Fruit fly (Drosophila melanogaster) whole organism, embryonic: ENCODE results near the gene CG4074.

Source experiments
- Ada2b ChIP-seq: fragments of 200-800 bp; sonication (Bioruptor generic); IDR thresholded peaks from 2 replicates; pipeline ENCODE4 v1.3.6; 2022; ENCODE audit warnings: missing biosample characterization, missing genetic modification characterization
- CG10654 ChIP-seq: fragments of 200-800 bp; sonication (Bioruptor generic); optimal IDR thresholded peaks from 2 replicates; lab custom pipeline; 2016; ENCODE audit warnings: missing biosample characterization, missing genetic modification characterization
- CG11456 ChIP-seq: fragments of 200-800 bp; sonication (Bioruptor generic); IDR thresholded peaks from 3 replicates; pipeline ENCODE4 v1.3.6; 2022; ENCODE audit warnings: missing biosample characterization, missing genetic modification characterization
- CG12071 ChIP-seq: fragments of 200-800 bp; sonication (Bioruptor generic); optimal IDR thresholded peaks from 3 replicates; lab custom pipeline; 2018; ENCODE audit warnings: missing biosample characterization, mild to moderate bottlenecking, missing genetic modification characterization
- CG8359 ChIP-seq: fragments of 200-800 bp; sonication (Bioruptor generic); optimal IDR thresholded peaks from 2 replicates; lab custom pipeline; 2017; ENCODE audit warnings: missing biosample characterization, mild to moderate bottlenecking, missing genetic modification characterization, borderline replicate concordance
- CG9609 ChIP-seq: fragments of 200-800 bp; sonication (Bioruptor generic); optimal IDR thresholded peaks from 3 replicates; lab custom pipeline; 2016; ENCODE audit warnings: missing biosample characterization, missing genetic modification characterization
- D19B ChIP-seq: fragments of 200-800 bp; sonication (Bioruptor generic); optimal IDR thresholded peaks from 2 replicates; lab custom pipeline; 2017; ENCODE audit warnings: missing biosample characterization, mild to moderate bottlenecking, missing genetic modification characterization
- Sox102F ChIP-seq: fragments of 200-800 bp; sonication (Bioruptor generic); optimal IDR thresholded peaks from 2 replicates; lab custom pipeline; 2018; ENCODE audit warnings: missing biosample characterization, mild to moderate bottlenecking, missing genetic modification characterization, moderate library complexity
- emc ChIP-seq: fragments of 200-800 bp; sonication (Bioruptor generic); optimal IDR thresholded peaks from 2 replicates; lab custom pipeline; 2016; ENCODE audit warnings: missing biosample characterization, missing genetic modification characterization
- ems ChIP-seq: fragments of 200-800 bp; sonication (Bioruptor generic); optimal IDR thresholded peaks from 3 replicates; lab custom pipeline; 2016; ENCODE audit warnings: missing biosample characterization, missing genetic modification characterization
- hkb ChIP-seq, 2 experiments: fragments of 200-800 bp in 1 of 2; fragments of >200 bp in 1 of 2; sonication (Bioruptor generic) in 1 of 2; IDR thresholded peaks in 1 of 2; optimal IDR thresholded peaks in 1 of 2; 2 replicates each; pipeline versions ENCODE4 v1.3.6 to Lab custom; 2017 to 2022; ENCODE audit warnings: missing biosample characterization in 1 of 2, missing genetic modification characterization in 1 of 2
- luna ChIP-seq: fragments of 200-800 bp; sonication (Bioruptor generic); optimal IDR thresholded peaks from 2 replicates; lab custom pipeline; 2016; ENCODE audit warnings: missing biosample characterization, missing genetic modification characterization
- pan ChIP-seq, 4 experiments: fragments of >200 bp in 3 of 4; fragments of 200-800 bp in 1 of 4; sonication (Bioruptor generic) in 1 of 4; optimal IDR thresholded peaks in 3 of 4; IDR thresholded peaks in 1 of 4; 2 replicates each; pipeline versions ENCODE4 v1.3.6 to Lab custom; 2017 to 2022; ENCODE audit warnings: missing biosample characterization in 2 of 4, missing genetic modification characterization in 2 of 4, mixed read lengths in 1 of 4
- salm ChIP-seq: fragments of 200-800 bp; sonication (Bioruptor generic); optimal IDR thresholded peaks from 2 replicates; lab custom pipeline; 2018; ENCODE audit warnings: missing biosample characterization, mild to moderate bottlenecking, missing genetic modification characterization

DNA sequence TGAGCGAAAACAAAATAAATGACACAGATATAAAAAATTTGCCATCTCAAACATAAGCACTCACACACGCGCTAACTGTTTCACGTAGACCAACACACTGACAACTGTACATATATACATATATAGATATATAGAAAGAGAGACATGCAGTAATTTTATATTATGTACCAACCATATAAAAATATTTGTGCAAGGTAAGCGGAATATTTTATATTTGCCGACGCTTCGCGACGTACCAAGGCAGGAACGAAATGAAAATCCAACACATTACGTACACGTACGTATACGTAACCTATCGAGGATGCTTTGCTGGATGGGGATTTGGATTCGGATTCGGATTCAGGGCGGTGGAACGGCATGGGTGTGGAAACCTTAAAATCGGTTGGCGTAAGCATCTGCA lies 20.7 kb downstream of the CG4074 start:
- TF ChIP-seq emc (GFP tag; lab: Kevin White, UChicago) (no peak), salm (tag; lab: Kevin White, UChicago) (no peak), Ada2b (GFP tag; lab: Robert Waterston, UW) (no peak), hkb (optimal IDR thresholded peaks at IDR 0.05; lab: Kevin White, UChicago) (no peak), hkb (GFP tag; IDR thresholded peaks at IDR 0.05; lab: Robert Waterston, UW) (no peak), ems (no peak), CG10654 (no peak), D19B (GFP tag; lab: Kevin White, UChicago) (no peak), CG12071 (GFP tag; lab: Kevin White, UChicago) (no peak), CG8359 (GFP tag; lab: Kevin White, UChicago) (no peak), luna (GFP tag; lab: Kevin White, UChicago) (no peak), Sox102F (GFP tag; lab: Kevin White, UChicago) (no peak), pan (optimal IDR thresholded peaks at IDR 0.05; lab: Kevin White, UChicago) (no peak), pan (GFP tag; optimal IDR thresholded peaks at IDR 0.05 in 1 of 2, IDR thresholded peaks at IDR 0.05 in 1 of 2) (no peak), CG9609 (GFP tag; lab: Kevin White, UChicago) (no peak), CG11456 (GFP tag; lab: Robert Waterston, UW) (no peak)
